Worm (Caenorhabditis elegans): ENCODE results near the gene F46H5.2.

ce11 chrX:7291810-7292209, 26.4 kb downstream of the F46H5.2 start, which contains the start of gene lron-7:
- TF ChIP-seq him-1 (tag; optimal IDR thresholded peaks at IDR 0.05) (no peak), W03F9.2 (tag; optimal IDR thresholded peaks at IDR 0.05) (no peak)

All from whole organism, L4/young adult.